Worm (Caenorhabditis elegans) whole organism, L4 larva: ENCODE data around the gene K02E11.7.

Experiments used
- R02D3.7 ChIP-seq: fragments of 150-350 bp; sonication (generic microtip); optimal IDR thresholded peaks from 3 replicates; lab custom pipeline; 2014; ENCODE audit warnings: missing biosample characterization, missing genetic modification characterization
- Y48G9A.11 ChIP-seq: fragments of 200-800 bp; sonication (Bioruptor generic); IDR thresholded peaks from 2 replicates; pipeline ENCODE4 v1.3.6; 2022; ENCODE audit warnings: missing genetic modification reagents, missing genetic modification characterization, missing compliant biosample characterization
- Y75B8A.6 ChIP-seq: fragments of 200-800 bp; sonication (Bioruptor generic); IDR thresholded peaks from 2 replicates; pipeline ENCODE4 v1.3.6; 2022; ENCODE audit warnings: missing genetic modification reagents, missing genetic modification characterization, missing compliant biosample characterization
- aha-1 ChIP-seq: fragments of 150-350 bp; peaks from one replicate; lab custom pipeline; 2014; ENCODE audit warnings: missing biosample characterization, missing genetic modification characterization
- aly-2 ChIP-seq: sonication (generic microtip); optimal IDR thresholded peaks from 2 replicates; lab custom pipeline; 2018; ENCODE audit warnings: missing biosample characterization, missing genetic modification characterization
- ama-1 ChIP-seq: fragments of 150-350 bp; optimal IDR thresholded peaks from 2 replicates; lab custom pipeline; 2014; ENCODE audit warnings: inconsistent platforms, mixed read lengths
- ceh-20 ChIP-seq: fragments of 200-800 bp; sonication (Bioruptor generic); IDR thresholded peaks from 2 replicates; pipeline ENCODE4 v1.3.6; 2022; ENCODE audit warnings: missing genetic modification reagents, missing genetic modification characterization, missing compliant biosample characterization
- daf-19 ChIP-seq: fragments of 200-800 bp; sonication (Bioruptor generic); conservative IDR thresholded peaks from 2 replicates; pipeline ENCODE4 v1.3.6; 2022; ENCODE audit warnings: missing genetic modification characterization, missing compliant biosample characterization
- dmd-9 ChIP-seq: fragments of 200-800 bp; sonication (Bioruptor generic); IDR thresholded peaks from 2 replicates; pipeline ENCODE4 v1.3.6; 2022; ENCODE audit warnings: missing genetic modification reagents, missing genetic modification characterization, missing compliant biosample characterization
- dpl-1 ChIP-seq: fragments of 150-350 bp; optimal IDR thresholded peaks from 2 replicates; lab custom pipeline; 2014; ENCODE audit warnings: missing biosample characterization, missing genetic modification reagents, missing genetic modification characterization
- duxl-1 ChIP-seq: sonication (generic microtip); optimal IDR thresholded peaks from 2 replicates; lab custom pipeline; 2016; ENCODE audit warnings: mild to moderate bottlenecking, missing genetic modification characterization, moderate library complexity, missing compliant biosample characterization; ENCODE audit not compliant: poor library complexity
- dve-1 ChIP-seq: sonication (generic microtip); optimal IDR thresholded peaks from 2 replicates; lab custom pipeline; 2017; ENCODE audit warnings: antibody characterized with exemption, mild to moderate bottlenecking, missing genetic modification characterization, missing compliant biosample characterization; ENCODE audit not compliant: insufficient read depth
- egl-43 ChIP-seq: fragments of 200-800 bp; sonication (Bioruptor generic); IDR thresholded peaks from 2 replicates; pipeline ENCODE4 v1.3.6; 2022; ENCODE audit warnings: missing genetic modification reagents, missing genetic modification characterization, missing compliant biosample characterization
- hlh-11 ChIP-seq: fragments of 200-800 bp; sonication (Bioruptor generic); optimal IDR thresholded peaks from 2 replicates; lab custom pipeline; 2018; ENCODE audit warnings: mild to moderate bottlenecking, missing genetic modification characterization, missing compliant biosample characterization
- hlh-30 ChIP-seq: sonication (generic microtip); optimal IDR thresholded peaks from 2 replicates; lab custom pipeline; 2017; ENCODE audit warnings: antibody characterized with exemption, mild to moderate bottlenecking, missing genetic modification characterization, missing compliant biosample characterization; ENCODE audit not compliant: insufficient read depth
- lin-13 ChIP-seq: fragments of 150-350 bp; optimal IDR thresholded peaks from 2 replicates; lab custom pipeline; 2014; ENCODE audit warnings: missing biosample characterization, missing genetic modification reagents, missing genetic modification characterization
- lin-39 ChIP-seq: fragments of 150-350 bp; optimal IDR thresholded peaks from 2 replicates; lab custom pipeline; 2014; ENCODE audit warnings: missing biosample characterization, missing genetic modification reagents, missing genetic modification characterization
- lsy-2 ChIP-seq, 2 experiments: fragments of 150-350 bp in 1 of 2; sonication (generic microtip) in 1 of 2; optimal IDR thresholded peaks; 2 replicates each; lab custom pipeline; 2014 to 2017; ENCODE audit warnings: missing biosample characterization in 2 of 2, missing genetic modification characterization in 2 of 2
- mes-2 ChIP-seq: sonication (generic microtip); optimal IDR thresholded peaks from 2 replicates; lab custom pipeline; 2016; ENCODE audit warnings: missing genotype, mild to moderate bottlenecking, missing genetic modification characterization, missing compliant biosample characterization; ENCODE audit not compliant: poor library complexity, severe bottlenecking
- mxl-3 ChIP-seq: fragments of 200-800 bp; sonication (Bioruptor generic); optimal IDR thresholded peaks from 2 replicates; lab custom pipeline; 2018; ENCODE audit warnings: mild to moderate bottlenecking, missing genetic modification characterization, missing compliant biosample characterization
- nhr-102 ChIP-seq: sonication (generic microtip); optimal IDR thresholded peaks from 2 replicates; lab custom pipeline; 2016; ENCODE audit warnings: mild to moderate bottlenecking, missing genetic modification characterization, moderate library complexity, missing compliant biosample characterization
- nhr-237 ChIP-seq: sonication (generic microtip); optimal IDR thresholded peaks from 2 replicates; lab custom pipeline; 2017; ENCODE audit warnings: missing biosample characterization, missing genetic modification characterization
- nhr-28 ChIP-seq: fragments of 150-350 bp; optimal IDR thresholded peaks from 2 replicates; lab custom pipeline; 2014; ENCODE audit warnings: missing biosample characterization, missing genetic modification characterization
- nhr-42 ChIP-seq: fragments of 200-800 bp; sonication (Bioruptor generic); IDR thresholded peaks from 2 replicates; pipeline ENCODE4 v1.3.6; 2022; ENCODE audit warnings: missing genetic modification characterization, missing compliant biosample characterization
- php-3 ChIP-seq: fragments of 200-800 bp; sonication (Bioruptor generic); IDR thresholded peaks from 2 replicates; pipeline ENCODE4 v1.3.6; 2022; ENCODE audit warnings: missing genetic modification reagents, missing genetic modification characterization, missing compliant biosample characterization
- set-16 ChIP-seq: fragments of 200-800 bp; sonication (Bioruptor generic); IDR thresholded peaks from 2 replicates; pipeline ENCODE4 v1.3.6; 2022; ENCODE audit warnings: missing genetic modification reagents, missing genetic modification characterization, missing compliant biosample characterization
- skn-1 ChIP-seq: fragments of 150-350 bp; optimal IDR thresholded peaks from 2 replicates; lab custom pipeline; 2014; ENCODE audit warnings: missing biosample characterization, missing genetic modification characterization
- snpc-4 ChIP-seq: fragments of 150-350 bp; optimal IDR thresholded peaks from 2 replicates; lab custom pipeline; 2014; ENCODE audit warnings: missing biosample characterization, missing genetic modification characterization
- spr-1 ChIP-seq: sonication (generic microtip); optimal IDR thresholded peaks from 2 replicates; lab custom pipeline; 2016; ENCODE audit warnings: mild to moderate bottlenecking, missing genetic modification characterization, missing compliant biosample characterization
- spr-3 ChIP-seq: fragments of 200-800 bp; sonication (Bioruptor generic); optimal IDR thresholded peaks from 2 replicates; lab custom pipeline; 2018; ENCODE audit warnings: mild to moderate bottlenecking, missing genetic modification characterization, missing compliant biosample characterization
- tag-97 ChIP-seq: fragments of 200-800 bp; sonication (Bioruptor generic); IDR thresholded peaks from 2 replicates; pipeline ENCODE4 v1.3.6; 2022; ENCODE audit warnings: missing genetic modification characterization, missing compliant biosample characterization
- unc-130 ChIP-seq: sonication (generic microtip); optimal IDR thresholded peaks from 2 replicates; lab custom pipeline; 2016; ENCODE audit warnings: missing genetic modification reagents, missing genetic modification characterization, missing compliant biosample characterization
- unc-62 ChIP-seq, 3 experiments: fragments of 150-350 bp in 1 of 3; sonication (generic microtip); optimal IDR thresholded peaks in 2 of 3; peaks in 1 of 3; 1 replicate in 1 of 3; 2 replicates in 2 of 3; lab custom pipeline; 2014 to 2017; ENCODE audit warnings: missing biosample characterization in 3 of 3, missing genetic modification characterization in 3 of 3, missing genetic modification reagents in 3 of 3, missing genotype in 1 of 3
- zag-1 ChIP-seq: fragments of 150-350 bp; optimal IDR thresholded peaks from 2 replicates; lab custom pipeline; 2014; ENCODE audit warnings: missing biosample characterization, missing genetic modification characterization
- ztf-11 ChIP-seq: fragments of 150-350 bp; optimal IDR thresholded peaks from 2 replicates; lab custom pipeline; 2014; ENCODE audit warnings: missing biosample characterization, missing genetic modification characterization

The K02E11.7 gene

DNA sequence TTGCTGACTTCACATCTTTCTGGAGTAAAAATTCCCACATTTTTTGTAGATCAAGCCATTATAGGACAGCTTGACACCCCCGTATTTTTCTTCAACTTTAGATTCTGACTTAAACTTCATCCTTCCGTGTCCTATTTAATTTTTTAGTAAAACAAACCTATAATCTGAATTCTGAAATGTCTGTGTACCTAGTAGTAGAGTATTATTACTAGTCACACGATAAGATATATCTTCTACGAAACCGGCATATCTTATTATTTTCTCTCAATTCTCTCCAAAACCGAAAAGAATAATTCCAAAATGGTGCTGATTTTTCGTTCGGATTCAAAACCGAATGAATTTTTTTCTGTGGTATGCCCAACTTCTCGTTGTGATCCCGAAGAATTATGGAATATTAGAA lies 40.3 kb upstream of the K02E11.7 start, which contains the start of gene F14D7.9 (continued):
- no peak for TF ChIP-seq ztf-11
- TF ChIP-seq dpl-1 = no peak
- no peak for TF ChIP-seq nhr-237 (tag; lab: Kevin White, UChicago)
- no peak for TF ChIP-seq php-3
- TF ChIP-seq mxl-3 (GFP tag; lab: Kevin White, UChicago) = no peak
- TF ChIP-seq ama-1 = no peak
- TF ChIP-seq nhr-42 (GFP tag; lab: Robert Waterston, UW) = no peak
- no peak for TF ChIP-seq lin-13

DNA sequence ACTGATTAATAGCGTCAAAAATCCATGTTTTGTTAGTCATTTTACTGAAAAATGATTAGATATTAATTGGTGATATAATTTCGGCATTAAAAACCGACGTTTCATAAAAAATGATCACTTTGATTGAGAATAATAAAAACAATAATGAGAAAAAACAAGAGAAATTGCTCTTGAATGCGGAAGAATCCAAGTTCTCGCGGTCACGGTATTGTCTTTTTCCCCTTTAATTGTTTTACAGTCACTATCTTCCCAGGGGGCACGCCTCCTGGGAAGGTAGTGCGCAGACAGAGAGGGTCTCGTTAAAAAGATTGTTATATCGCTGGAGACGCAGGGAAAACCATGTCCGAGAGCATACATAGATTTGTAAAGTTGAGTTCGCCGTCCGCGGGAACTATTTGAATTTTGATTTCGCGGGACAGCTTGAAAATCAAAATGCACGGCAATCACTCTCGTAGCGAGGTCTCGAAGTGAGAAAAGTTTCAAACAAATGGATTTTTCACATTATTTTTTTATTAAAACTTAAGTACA lies 39.6 kb upstream of the K02E11.7 start, which contains the start of gene F14D7.2:
TSS of gene F14D7.2 (minus strand) at position 51 of the 528 bp plus-strand sequence.
- TF ChIP-seq R02D3.7 (no peak), aha-1 (peak; percentile 4)
- TF ChIP-seq, all 104 proteins: peak for 1

- TF ChIP-seq hlh-30 (tag; lab: Kevin White, UChicago) (no peak), nhr-237 (tag; lab: Kevin White, UChicago) (no peak), lin-39 (tag; lab: Kevin White, UChicago) (no peak)
Measured at ce11 chrV:14290636-14291035, 36.5 kb upstream of the K02E11.7 start, which contains the start of gene F14D7.18. Gene F14D7.18, minus strand, starts transcription at chrV:14290736.

ce11 chrV:14289363-14289762 lies 35.2 kb upstream of the K02E11.7 start, which contains the start of gene F14D7.1:
Gene F14D7.1, minus strand, starts transcription at chrV:14289463.
- TF ChIP-seq hlh-11 (tag; lab: Kevin White, UChicago) (no peak), nhr-28 (tag; lab: Kevin White, UChicago) (no peak), Y48G9A.11 (GFP tag; lab: Robert Waterston, UW) (no peak), egl-43 (no peak), skn-1 (tag; lab: Kevin White, UChicago) (no peak), unc-130 (GFP tag; lab: Kevin White, UChicago) (no peak), dmd-9 (GFP tag; lab: Robert Waterston, UW) (no peak), unc-62 (GFP tag; optimal IDR thresholded peaks at IDR 0.05 in 1 of 2; lab: Kevin White, UChicago) (no peak), unc-62 (tag; optimal IDR thresholded peaks at IDR 0.05; lab: Kevin White, UChicago) (no peak), lin-39 (tag; lab: Kevin White, UChicago) (no peak), dve-1 (tag; lab: Kevin White, UChicago) (no peak), ceh-20 (GFP tag; lab: Robert Waterston, UW) (no peak), mes-2 (tag; lab: Kevin White, UChicago) (no peak), daf-19 (GFP tag; lab: Robert Waterston, UW) (no peak), ama-1 (no peak), tag-97 (no peak)

ce11 chrV:14285803-14286202 lies 31.7 kb upstream of the K02E11.7 start, which contains the start of gene F40G12.11:
Gene F40G12.11, plus strand, starts transcription at chrV:14286171.
- TF ChIP-seq daf-19 (GFP tag; lab: Robert Waterston, UW) (no peak), zag-1 (no peak), aly-2 (no peak)

DNA sequence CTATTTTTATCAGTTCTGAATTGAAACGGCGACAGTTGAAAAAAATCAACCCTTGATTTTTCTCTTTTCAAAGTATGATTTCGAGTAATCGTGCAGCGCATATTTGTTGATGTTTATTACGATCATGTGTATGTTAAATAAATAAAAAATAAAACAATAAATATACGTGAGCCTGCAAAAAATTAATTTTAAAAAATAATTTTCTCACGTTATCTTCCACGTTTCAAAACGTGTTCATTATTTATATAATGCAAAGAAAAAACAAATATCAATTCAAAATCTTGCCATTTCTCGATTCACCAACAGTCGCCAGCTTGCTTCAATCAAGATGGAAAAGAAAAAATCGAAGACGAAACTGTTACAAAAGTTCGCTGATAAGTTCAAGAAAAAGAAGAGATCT lies 29.1 kb upstream of the K02E11.7 start, which contains the start of gene F40G12.10:
TSS of gene F40G12.10 (plus strand) at position 301 of the 400 bp plus-strand sequence.
- TF ChIP-seq spr-1 (no peak), hlh-30 (tag; lab: Kevin White, UChicago) (no peak), spr-3 (no peak), duxl-1 (tag; lab: Kevin White, UChicago) (no peak), snpc-4 (no peak), Y75B8A.6 (GFP tag; lab: Robert Waterston, UW) (no peak), nhr-102 (tag; lab: Kevin White, UChicago) (no peak), lin-13 (no peak), set-16 (GFP tag; lab: Robert Waterston, UW) (no peak), lsy-2 (tag; optimal IDR thresholded peaks at IDR 0.05; lab: Kevin White, UChicago) (no peak)
